Fruit fly (Drosophila melanogaster) whole organism, embryonic: Measurements from ENCODE around the gene Mondo.

Experiments used
- Asciz ChIP-seq: fragments of 200-800 bp; sonication (Bioruptor generic); optimal IDR thresholded peaks from 2 replicates; lab custom pipeline; 2017; ENCODE audit warnings: missing biosample characterization, mild to moderate bottlenecking, missing genetic modification characterization, missing genetic modification reagents
- CG15479 ChIP-seq: fragments of 200-800 bp; sonication (Bioruptor generic); optimal IDR thresholded peaks from 3 replicates; lab custom pipeline; 2019; ENCODE audit warnings: missing biosample characterization, mild to moderate bottlenecking, missing genetic modification characterization, moderate library complexity
- CG17829 ChIP-seq: fragments of 200-800 bp; optimal IDR thresholded peaks from 2 replicates; lab custom pipeline; 2019; ENCODE audit warnings: missing biosample characterization, mild to moderate bottlenecking, missing genetic modification characterization, moderate library complexity
- CG31365 ChIP-seq: fragments of 200-800 bp; sonication (Bioruptor generic); optimal IDR thresholded peaks from 2 replicates; lab custom pipeline; 2018; ENCODE audit warnings: missing biosample characterization, mild to moderate bottlenecking, missing genetic modification characterization
- CG3163 ChIP-seq: fragments of 200-800 bp; sonication (Bioruptor generic); optimal IDR thresholded peaks from 3 replicates; lab custom pipeline; 2016; ENCODE audit warnings: missing biosample characterization, missing genetic modification characterization
- CG4707 ChIP-seq: fragments of 200-800 bp; sonication (Bioruptor generic); optimal IDR thresholded peaks from 2 replicates; lab custom pipeline; 2018; ENCODE audit warnings: missing biosample characterization, mild to moderate bottlenecking, missing genetic modification characterization, moderate library complexity
- CG5180 ChIP-seq: fragments of 200-800 bp; sonication (Bioruptor generic); optimal IDR thresholded peaks from 3 replicates; lab custom pipeline; 2017; ENCODE audit warnings: missing biosample characterization, missing genetic modification characterization, mild to moderate bottlenecking, moderate library complexity, missing genetic modification reagents
- CG7745 ChIP-seq: fragments of 200-800 bp; sonication (Bioruptor generic); optimal IDR thresholded peaks from 2 replicates; lab custom pipeline; 2018; ENCODE audit warnings: missing biosample characterization, mild to moderate bottlenecking, missing genetic modification characterization, moderate library complexity
- CG8359 ChIP-seq: fragments of 200-800 bp; sonication (Bioruptor generic); optimal IDR thresholded peaks from 2 replicates; lab custom pipeline; 2017; ENCODE audit warnings: missing biosample characterization, mild to moderate bottlenecking, missing genetic modification characterization, borderline replicate concordance
- CG8478 ChIP-seq: fragments of >200 bp; optimal IDR thresholded peaks from 2 replicates; lab custom pipeline; 2018
- CHES-1-like ChIP-seq: fragments of 200-800 bp; sonication (Bioruptor generic); optimal IDR thresholded peaks from 2 replicates; lab custom pipeline; 2016; ENCODE audit warnings: missing biosample characterization, missing genetic modification characterization
- CTCF ChIP-seq: fragments of 200-800 bp; sonication (Bioruptor generic); optimal IDR thresholded peaks from 2 replicates; lab custom pipeline; 2017; ENCODE audit warnings: missing biosample characterization, mild to moderate bottlenecking, missing genetic modification characterization, moderate library complexity
- D ChIP-seq, 2 experiments: fragments of 200-800 bp in 1 of 2; fragments of >200 bp in 1 of 2; sonication (Bioruptor generic) in 1 of 2; optimal IDR thresholded peaks; 2 replicates in 1 of 2; 3 replicates in 1 of 2; lab custom pipeline; 2017; ENCODE audit warnings: mild to moderate bottlenecking in 1 of 2, missing biosample characterization in 1 of 2, missing genetic modification characterization in 1 of 2, missing genetic modification reagents in 1 of 2
- Eip74EF ChIP-seq, 2 experiments: fragments of 200-800 bp in 1 of 2; fragments of >200 bp in 1 of 2; sonication (Bioruptor generic) in 1 of 2; optimal IDR thresholded peaks; 2 replicates each; lab custom pipeline; 2017 to 2019; ENCODE audit warnings: missing biosample characterization in 2 of 2, missing genetic modification characterization in 2 of 2, mild to moderate bottlenecking in 1 of 2, moderate library complexity in 1 of 2
- Jarid2 ChIP-seq: fragments of 200-800 bp; sonication (Bioruptor generic); optimal IDR thresholded peaks from 3 replicates; lab custom pipeline; 2017; ENCODE audit warnings: mild to moderate bottlenecking, missing biosample characterization, missing genetic modification reagents, missing genetic modification characterization
- Nf-YB ChIP-seq: fragments of 200-800 bp; sonication (Bioruptor generic); optimal IDR thresholded peaks from 3 replicates; lab custom pipeline; 2019; ENCODE audit warnings: missing biosample characterization, mild to moderate bottlenecking, missing genetic modification characterization, moderate library complexity
- Nf-YC ChIP-seq: fragments of 200-800 bp; optimal IDR thresholded peaks from 3 replicates; lab custom pipeline; 2019; ENCODE audit warnings: missing biosample characterization, mild to moderate bottlenecking, missing genetic modification characterization, moderate library complexity
- Rfx ChIP-seq: fragments of 200-800 bp; sonication (Bioruptor generic); IDR thresholded peaks from 2 replicates; pipeline ENCODE4 v1.3.6; 2022; ENCODE audit warnings: missing biosample characterization, missing genetic modification characterization
- Sox100B ChIP-seq: fragments of 200-800 bp; sonication (Bioruptor generic); optimal IDR thresholded peaks from 3 replicates; lab custom pipeline; 2018; ENCODE audit warnings: missing biosample characterization, mild to moderate bottlenecking, missing genetic modification characterization
- Trl ChIP-seq, 3 experiments: fragments of >200 bp in 2 of 3; fragments of 200-800 bp in 1 of 3; sonication (Bioruptor generic) in 1 of 3; optimal IDR thresholded peaks; 2 replicates in 1 of 3; 3 replicates in 2 of 3; lab custom pipeline; 2016 to 2017; ENCODE audit warnings: missing biosample characterization in 1 of 3, missing genetic modification characterization in 1 of 3
- bowl ChIP-seq: fragments of 200-800 bp; sonication (Bioruptor generic); IDR thresholded peaks from 2 replicates; pipeline ENCODE4 v1.3.6; 2022; ENCODE audit warnings: missing biosample characterization, missing genetic modification characterization
- cg ChIP-seq: fragments of 200-800 bp; sonication (Bioruptor generic); optimal IDR thresholded peaks from 3 replicates; lab custom pipeline; 2019; ENCODE audit warnings: missing biosample characterization, mild to moderate bottlenecking, missing genetic modification characterization, moderate library complexity
- corto ChIP-seq: fragments of 200-800 bp; sonication (Bioruptor generic); optimal IDR thresholded peaks from 2 replicates; lab custom pipeline; 2016; ENCODE audit warnings: missing biosample characterization, mild to moderate bottlenecking, missing genetic modification characterization, moderate library complexity
- ewg ChIP-seq: fragments of 200-800 bp; sonication (Bioruptor generic); optimal IDR thresholded peaks from 3 replicates; lab custom pipeline; 2017; ENCODE audit warnings: mild to moderate bottlenecking, missing biosample characterization, missing genetic modification reagents, missing genetic modification characterization
- insv ChIP-seq, 2 experiments: fragments of 200-800 bp; sonication (Bioruptor generic); optimal IDR thresholded peaks; 3 replicates each; lab custom pipeline; 2016 to 2018; ENCODE audit warnings: missing biosample characterization in 2 of 2, missing genetic modification characterization in 2 of 2
- kay ChIP-seq: fragments of 200-800 bp; sonication (Bioruptor generic); optimal IDR thresholded peaks from 2 replicates; lab custom pipeline; 2016; ENCODE audit warnings: missing biosample characterization, missing genetic modification characterization
- lbe ChIP-seq: fragments of 200-800 bp; sonication (Bioruptor generic); optimal IDR thresholded peaks from 2 replicates; lab custom pipeline; 2016; ENCODE audit warnings: missing biosample characterization, mild to moderate bottlenecking, missing genetic modification characterization
- nom ChIP-seq: fragments of 200-800 bp; sonication (Bioruptor generic); optimal IDR thresholded peaks from 2 replicates; lab custom pipeline; 2017; ENCODE audit warnings: missing biosample characterization, missing genetic modification characterization, mild to moderate bottlenecking, moderate library complexity, missing genetic modification reagents
- onecut ChIP-seq: fragments of 200-800 bp; sonication (Bioruptor generic); IDR thresholded peaks from 2 replicates; pipeline ENCODE4 v1.3.6; 2022; ENCODE audit warnings: missing biosample characterization, missing genetic modification characterization
- pita ChIP-seq: fragments of 200-800 bp; sonication (Bioruptor generic); optimal IDR thresholded peaks from 2 replicates; lab custom pipeline; 2017; ENCODE audit warnings: missing biosample characterization, mild to moderate bottlenecking, missing genetic modification characterization
- pros ChIP-seq: fragments of 200-800 bp; sonication (Bioruptor generic); optimal IDR thresholded peaks from 3 replicates; lab custom pipeline; 2019; ENCODE audit warnings: missing biosample characterization, mild to moderate bottlenecking, missing genetic modification characterization, moderate library complexity
- psq ChIP-seq: fragments of 200-800 bp; sonication (Bioruptor generic); optimal IDR thresholded peaks from 2 replicates; lab custom pipeline; 2017; ENCODE audit warnings: missing biosample characterization, missing genetic modification characterization
- ranshi ChIP-seq: fragments of 200-800 bp; sonication (Bioruptor generic); IDR thresholded peaks from 2 replicates; pipeline ENCODE4 v1.3.6; 2022; ENCODE audit warnings: missing biosample characterization, missing genetic modification characterization
- run ChIP-seq: fragments of 200-800 bp; sonication (Bioruptor generic); optimal IDR thresholded peaks from 3 replicates; lab custom pipeline; 2018; ENCODE audit warnings: missing biosample characterization, mild to moderate bottlenecking, missing genetic modification characterization
- sqz ChIP-seq: fragments of 200-800 bp; sonication (Bioruptor generic); optimal IDR thresholded peaks from 3 replicates; lab custom pipeline; 2018; ENCODE audit warnings: missing biosample characterization, mild to moderate bottlenecking, missing genetic modification characterization
- stwl ChIP-seq: fragments of 200-800 bp; sonication (Bioruptor generic); optimal IDR thresholded peaks from 3 replicates; lab custom pipeline; 2018; ENCODE audit warnings: missing biosample characterization, mild to moderate bottlenecking, missing genetic modification characterization, moderate library complexity
- trem ChIP-seq: fragments of 200-800 bp; optimal IDR thresholded peaks from 3 replicates; lab custom pipeline; 2019; ENCODE audit warnings: missing biosample characterization, mild to moderate bottlenecking, missing genetic modification characterization, moderate library complexity
- yki ChIP-seq: fragments of >200 bp; optimal IDR thresholded peaks from 3 replicates; lab custom pipeline; 2018
- zf30C ChIP-seq: fragments of 200-800 bp; sonication (Bioruptor generic); optimal IDR thresholded peaks from 3 replicates; lab custom pipeline; 2018; ENCODE audit warnings: missing biosample characterization, mild to moderate bottlenecking, missing genetic modification characterization

Mondo gene

DNA sequence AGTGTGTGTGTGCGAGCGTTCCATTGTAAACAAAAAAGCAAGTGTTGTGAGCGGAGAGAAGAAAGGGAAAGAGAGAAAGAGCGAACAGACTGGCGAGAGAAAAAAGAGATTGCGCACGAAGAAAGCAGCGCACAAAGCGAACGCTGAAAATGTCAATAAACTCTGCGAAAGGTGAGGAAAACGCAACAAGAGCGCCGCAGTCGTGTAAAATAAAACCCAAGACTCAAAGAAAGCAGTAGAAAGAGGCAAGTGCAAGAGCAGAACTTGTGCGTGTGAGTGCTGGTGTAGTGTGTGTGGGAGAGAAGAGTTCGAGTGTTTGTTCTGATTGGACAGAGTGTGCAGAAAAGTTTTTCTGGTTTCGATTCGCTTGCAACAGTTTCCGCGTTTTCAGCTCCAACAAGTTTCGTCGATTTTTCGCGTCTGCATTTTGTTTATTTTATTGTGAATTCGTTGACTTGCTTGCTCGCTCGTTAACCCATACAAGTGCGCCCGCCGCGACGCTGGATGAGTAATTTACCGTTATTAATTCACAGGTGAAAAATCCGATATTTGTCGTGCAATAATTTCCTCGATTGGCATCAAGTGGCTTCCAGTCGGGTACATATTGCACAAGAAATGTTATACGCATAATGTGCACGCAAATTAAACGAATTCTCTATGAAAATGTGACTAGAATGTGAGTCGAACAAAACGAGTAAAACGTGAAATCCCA, 71.9 kb downstream of the Mondo start:
- TF ChIP-seq kay (GFP tag; lab: Kevin White, UChicago) (no peak), cg (GFP tag; lab: Kevin White, UChicago) (peak; percentile 83), CG15479 (GFP tag; lab: Kevin White, UChicago) (peak; percentile 91), psq (GFP tag; lab: Kevin White, UChicago) (peak; percentile 94), pita (peak; percentile 28), ewg (GFP tag; lab: Kevin White, UChicago) (peak; percentile 95), corto (GFP tag; lab: Kevin White, UChicago) (peak; percentile 76), CG7745 (peak; percentile 3), CG17829 (tag; lab: Kevin White, UChicago) (peak; percentile 15), sqz (GFP tag; lab: Kevin White, UChicago) (peak; percentile 46), trem (tag; lab: Kevin White, UChicago) (peak; percentile 13), insv (GFP tag; optimal IDR thresholded peaks at IDR 0.05; lab: Kevin White, UChicago) (peak; percentile 8 to 93), pros (peak; percentile 92), lbe (peak; percentile 52), Jarid2 (GFP tag; lab: Kevin White, UChicago) (peak; percentile 26), Nf-YB (peak; percentile 85), ranshi (GFP tag; lab: Robert Waterston, UW) (no peak), Sox100B (GFP tag; lab: Kevin White, UChicago) (no peak), yki (lab: Kevin White, UChicago) (peak; percentile 90), onecut (GFP tag; lab: Robert Waterston, UW) (peak; percentile 29; the same call in 1 of the 2 replicates), D (optimal IDR thresholded peaks at IDR 0.05; lab: Kevin White, UChicago) (peak; percentile 64), D (GFP tag; optimal IDR thresholded peaks at IDR 0.05; lab: Kevin White, UChicago) (no peak), bowl (GFP tag; lab: Robert Waterston, UW) (no peak), Eip74EF (GFP tag; optimal IDR thresholded peaks at IDR 0.05; lab: Kevin White, UChicago) (no peak), CG5180 (GFP tag; lab: Kevin White, UChicago) (peak; percentile 68), CG4707 (GFP tag; lab: Kevin White, UChicago) (peak; percentile 8), run (no peak), Trl (optimal IDR thresholded peaks at IDR 0.05; lab: Kevin White, UChicago) (peak; percentile 95 to 98), Trl (GFP tag; optimal IDR thresholded peaks at IDR 0.05; lab: Kevin White, UChicago) (peak; percentile 69), Rfx (GFP tag; lab: Robert Waterston, UW) (no peak), nom (GFP tag; lab: Kevin White, UChicago) (peak; percentile 49), Nf-YC (tag; lab: Kevin White, UChicago) (peak; percentile 86), CG8478 (lab: Kevin White, UChicago) (peak; percentile 13), CG8359 (GFP tag; lab: Kevin White, UChicago) (no peak), CTCF (GFP tag; lab: Kevin White, UChicago) (peak; percentile 88), stwl (tag; lab: Kevin White, UChicago) (peak; percentile 22), CG3163 (GFP tag; lab: Kevin White, UChicago) (peak; percentile 91), CG31365 (tag; lab: Kevin White, UChicago) (peak; percentile 94), CHES-1-like (GFP tag; lab: Kevin White, UChicago) (peak; percentile 10), zf30C (peak; percentile 18), Asciz (GFP tag; lab: Kevin White, UChicago) (peak; percentile 6)
